Fruit fly (Drosophila melanogaster) whole organism, pupa: ENCODE results near the gene DhpD.
A peak's percentile ranks its signal among the peaks of the same experiment; 100 is the strongest.

Experiments
- CG4496 ChIP-seq: fragments of 200-800 bp; sonication (Bioruptor generic); IDR thresholded peaks from 3 replicates; pipeline ENCODE4 v1.3.6; 2022; ENCODE audit warnings: missing biosample characterization, missing genetic modification characterization
- Snoo ChIP-seq: fragments of 200-800 bp; sonication (Bioruptor generic); optimal IDR thresholded peaks from 3 replicates; lab custom pipeline; 2017; ENCODE audit warnings: missing biosample characterization, mild to moderate bottlenecking, missing genetic modification characterization, inconsistent platforms
- gl ChIP-seq: fragments of 200-800 bp; sonication (Bioruptor generic); optimal IDR thresholded peaks from 2 replicates; lab custom pipeline; 2018; ENCODE audit warnings: missing biosample characterization, mild to moderate bottlenecking, missing genetic modification characterization

- TF ChIP-seq Snoo (tag; lab: Kevin White, UChicago), result peak; percentile 80
- TF ChIP-seq gl, result peak; percentile 35
- peak; percentile 87 for TF ChIP-seq CG4496 (GFP tag; lab: Robert Waterston, UW)
These were observed at the start of gene DhpD for dm6 chr3R:4229137-4229764.
